Fruit fly (Drosophila melanogaster) whole organism, adult: Measurements from ENCODE around the gene CG31915.

ENCODE experiments used
- CG11617 ChIP-seq: fragments of 200-800 bp; sonication (Bioruptor generic); optimal IDR thresholded peaks from 2 replicates; lab custom pipeline; 2017; ENCODE audit warnings: mild to moderate bottlenecking, missing biosample characterization, missing genetic modification reagents, missing genetic modification characterization
- CG12768 ChIP-seq: fragments of 200-800 bp; sonication (Bioruptor generic); optimal IDR thresholded peaks from 2 replicates; lab custom pipeline; 2017; ENCODE audit warnings: missing biosample characterization, missing genetic modification characterization, mild to moderate bottlenecking, moderate library complexity, missing genetic modification reagents
- CG14711 ChIP-seq: fragments of 200-800 bp; sonication (Bioruptor generic); optimal IDR thresholded peaks from 2 replicates; lab custom pipeline; 2018; ENCODE audit warnings: missing biosample characterization, mild to moderate bottlenecking, missing genetic modification characterization, moderate library complexity
- CG1620 ChIP-seq: fragments of 200-800 bp; sonication (Bioruptor generic); optimal IDR thresholded peaks from 2 replicates; lab custom pipeline; 2016; ENCODE audit warnings: missing biosample characterization, missing genetic modification characterization
- CG33017 ChIP-seq: fragments of 200-800 bp; sonication (Bioruptor generic); optimal IDR thresholded peaks from 2 replicates; lab custom pipeline; 2018; ENCODE audit warnings: missing biosample characterization, mild to moderate bottlenecking, missing genetic modification characterization, moderate library complexity
- CG5204 ChIP-seq: fragments of 200-800 bp; sonication (Bioruptor generic); optimal IDR thresholded peaks from 2 replicates; lab custom pipeline; 2016; ENCODE audit warnings: missing biosample characterization, missing genetic modification characterization
- CG7045 ChIP-seq: fragments of 200-800 bp; sonication (Bioruptor generic); optimal IDR thresholded peaks from 2 replicates; lab custom pipeline; 2017; ENCODE audit warnings: missing biosample characterization, mild to moderate bottlenecking, missing genetic modification characterization
- CG7101 ChIP-seq: fragments of 200-800 bp; sonication (Bioruptor generic); optimal IDR thresholded peaks from 2 replicates; lab custom pipeline; 2018; ENCODE audit warnings: missing biosample characterization, mild to moderate bottlenecking, missing genetic modification characterization, moderate library complexity
- Clk ChIP-seq: fragments of 200-800 bp; sonication (Bioruptor generic); optimal IDR thresholded peaks from 2 replicates; lab custom pipeline; 2017; ENCODE audit warnings: missing biosample characterization, missing genetic modification characterization
- Crg-1 ChIP-seq: fragments of 200-800 bp; sonication (Bioruptor generic); optimal IDR thresholded peaks from 2 replicates; lab custom pipeline; 2016; ENCODE audit warnings: missing biosample characterization, missing genetic modification characterization
- Hr96 ChIP-seq: fragments of 200-800 bp; sonication (Bioruptor generic); optimal IDR thresholded peaks from 2 replicates; lab custom pipeline; 2016; ENCODE audit warnings: missing biosample characterization, missing genetic modification characterization
- Mnt ChIP-seq: fragments of 200-800 bp; sonication (Bioruptor generic); optimal IDR thresholded peaks from 2 replicates; lab custom pipeline; 2016; ENCODE audit warnings: missing biosample characterization, mild to moderate bottlenecking, missing genetic modification characterization
- bab1 ChIP-seq: fragments of 200-800 bp; sonication (Bioruptor generic); optimal IDR thresholded peaks from 3 replicates; lab custom pipeline; 2019; ENCODE audit warnings: missing biosample characterization, mild to moderate bottlenecking, missing genetic modification characterization, moderate library complexity
- cic ChIP-seq: fragments of 200-800 bp; sonication (Bioruptor generic); optimal IDR thresholded peaks from 2 replicates; lab custom pipeline; 2017; ENCODE audit warnings: missing biosample characterization, mild to moderate bottlenecking, missing genetic modification characterization, moderate library complexity
- cnc ChIP-seq, 2 experiments: fragments of >200 bp; optimal IDR thresholded peaks; 2 replicates each; lab custom pipeline; 2017
- kay ChIP-seq: fragments of 200-800 bp; sonication (Bioruptor generic); peaks from one replicate; lab custom pipeline; 2016; ENCODE audit warnings: missing biosample characterization, missing genetic modification characterization, borderline replicate concordance
- ovo ChIP-seq: fragments of 200-800 bp; sonication (Bioruptor generic); optimal IDR thresholded peaks from 2 replicates; lab custom pipeline; 2016; ENCODE audit warnings: missing biosample characterization, missing genetic modification characterization
- pad ChIP-seq: fragments of 200-800 bp; sonication (Bioruptor generic); optimal IDR thresholded peaks from 3 replicates; lab custom pipeline; 2017; ENCODE audit warnings: missing biosample characterization, missing genetic modification characterization, mild to moderate bottlenecking, moderate library complexity, missing genetic modification reagents
- tj ChIP-seq: fragments of 200-800 bp; sonication (Bioruptor generic); optimal IDR thresholded peaks from 3 replicates; lab custom pipeline; 2017; ENCODE audit warnings: missing biosample characterization, mild to moderate bottlenecking, missing genetic modification characterization, moderate library complexity
- toe ChIP-seq: fragments of 200-800 bp; sonication (Bioruptor generic); optimal IDR thresholded peaks from 2 replicates; lab custom pipeline; 2016; ENCODE audit warnings: missing biosample characterization, missing genetic modification characterization

CG31915 gene

dm6 chr2L:5493907-5494404 is 34.0 kb upstream of the CG31915 start:
- TF ChIP-seq CG33017 (no peak), ovo (no peak)

dm6 chr2L:5494808-5495356 is 33.0 kb upstream of the CG31915 start:
- TF ChIP-seq CG14711 (tag; lab: Kevin White, UChicago) (no peak), CG5204 (GFP tag; lab: Kevin White, UChicago) (peak; percentile 18), CG7101 (no peak)

- TF ChIP-seq Crg-1 (GFP tag; lab: Kevin White, UChicago) (no peak), CG7045 (GFP tag; lab: Kevin White, UChicago) (no peak), Clk (GFP tag; lab: Kevin White, UChicago) (no peak), Hr96 (no peak), cic (GFP tag; lab: Kevin White, UChicago) (no peak), CG5204 (GFP tag; lab: Kevin White, UChicago) (no peak), Mnt (no peak), CG14711 (tag; lab: Kevin White, UChicago) (no peak), CG12768 (GFP tag; lab: Kevin White, UChicago) (no peak), CG1620 (GFP tag; lab: Kevin White, UChicago) (no peak), CG7101 (no peak), cnc (optimal IDR thresholded peaks at IDR 0.05; lab: Kevin White, UChicago) (no peak), ovo (no peak)
Observed at dm6 chr2L:5496468-5497093, 31.3 kb upstream of the CG31915 start.

dm6 chr2L:5499458-5499857 is 28.5 kb upstream of the CG31915 start:
- TF ChIP-seq kay (GFP tag; lab: Kevin White, UChicago) = no peak
- no peak for TF ChIP-seq Mnt

- no peak for TF ChIP-seq CG5204 (GFP tag; lab: Kevin White, UChicago)
Observed at dm6 chr2L:5501335-5501734, 26.6 kb upstream of the CG31915 start.

- TF ChIP-seq cic (GFP tag; lab: Kevin White, UChicago) (no peak), CG11617 (GFP tag; lab: Kevin White, UChicago) (no peak), cnc (optimal IDR thresholded peaks at IDR 0.05; lab: Kevin White, UChicago) (no peak), ovo (no peak), Hr96 (no peak), Mnt (no peak), CG1620 (GFP tag; lab: Kevin White, UChicago) (no peak), bab1 (GFP tag; lab: Kevin White, UChicago) (no peak), toe (GFP tag; lab: Kevin White, UChicago) (no peak), tj (no peak), CG14711 (tag; lab: Kevin White, UChicago) (no peak), CG5204 (GFP tag; lab: Kevin White, UChicago) (no peak), kay (GFP tag; lab: Kevin White, UChicago) (no peak), CG7101 (no peak), pad (GFP tag; lab: Kevin White, UChicago) (no peak), CG33017 (no peak), Crg-1 (GFP tag; lab: Kevin White, UChicago) (no peak), Clk (GFP tag; lab: Kevin White, UChicago) (no peak), CG7045 (GFP tag; lab: Kevin White, UChicago) (no peak)
Observed at dm6 chr2L:5502868-5503267, 25.1 kb upstream of the CG31915 start.

dm6 chr2L:5505130-5505529 is 22.8 kb upstream of the CG31915 start:
- no peak for TF ChIP-seq bab1 (GFP tag; lab: Kevin White, UChicago)
- no peak for TF ChIP-seq tj
- no peak for TF ChIP-seq Clk (GFP tag; lab: Kevin White, UChicago)
- no peak for TF ChIP-seq CG7045 (GFP tag; lab: Kevin White, UChicago)
- no peak for TF ChIP-seq cnc (optimal IDR thresholded peaks at IDR 0.05; lab: Kevin White, UChicago)
- TF ChIP-seq CG1620 (GFP tag; lab: Kevin White, UChicago) = no peak
- TF ChIP-seq CG12768 (GFP tag; lab: Kevin White, UChicago) = no peak
- no peak for TF ChIP-seq Mnt
- no peak for TF ChIP-seq kay (GFP tag; lab: Kevin White, UChicago)
- TF ChIP-seq toe (GFP tag; lab: Kevin White, UChicago) = no peak
- TF ChIP-seq CG33017 = no peak
- TF ChIP-seq cic (GFP tag; lab: Kevin White, UChicago) = no peak
- no peak for TF ChIP-seq Hr96
- TF ChIP-seq CG7101 = no peak
- no peak for TF ChIP-seq ovo

dm6 chr2L:5507082-5507481 is 20.8 kb upstream of the CG31915 start:
- TF ChIP-seq CG5204 (GFP tag; lab: Kevin White, UChicago) (no peak), ovo (no peak), CG7045 (GFP tag; lab: Kevin White, UChicago) (no peak), cnc (optimal IDR thresholded peaks at IDR 0.05; lab: Kevin White, UChicago) (no peak), toe (GFP tag; lab: Kevin White, UChicago) (no peak), Clk (GFP tag; lab: Kevin White, UChicago) (no peak), Mnt (no peak)
